Worm (Caenorhabditis elegans) whole organism, late embryonic: ENCODE data around the gene F53E10.6.

Experiments
- F13H6.1 ChIP-seq: sonication (generic microtip); optimal IDR thresholded peaks from 2 replicates; lab custom pipeline; 2016; ENCODE audit warnings: missing genetic modification characterization, missing compliant biosample characterization
- ceh-48 ChIP-seq: sonication (generic microtip); optimal IDR thresholded peaks from 2 replicates; lab custom pipeline; 2016; ENCODE audit warnings: missing genetic modification characterization, inconsistent platforms, missing compliant biosample characterization
- fkh-10 ChIP-seq: fragments of 150-350 bp; optimal IDR thresholded peaks from 2 replicates; lab custom pipeline; 2014; ENCODE audit warnings: missing biosample characterization, missing genetic modification reagents, missing genetic modification characterization

DNA sequence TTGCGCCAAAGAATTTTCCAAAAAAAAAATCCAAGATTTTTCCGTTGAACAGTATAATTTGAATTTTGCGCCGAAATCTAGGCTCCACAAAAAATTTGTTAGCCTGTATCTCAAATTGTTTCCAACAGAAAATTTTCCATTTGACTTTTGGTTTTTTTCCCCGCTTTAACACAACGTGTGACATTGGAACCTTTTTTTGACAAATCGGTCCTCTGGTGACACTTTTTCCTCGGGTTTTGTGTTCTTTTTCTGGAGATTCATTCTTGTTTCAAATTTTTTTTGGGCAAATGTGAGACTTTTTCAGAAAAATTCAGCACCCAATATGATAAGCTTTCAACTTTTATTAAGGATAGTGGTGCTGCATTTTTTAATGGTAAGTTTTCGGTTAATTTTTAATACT, 5.5 kb upstream of the F53E10.6 start, which contains the start of gene acr-17:
- no peak for TF ChIP-seq fkh-10 (GFP tag; lab: Kevin White, UChicago)
- TF ChIP-seq ceh-48 (tag; lab: Kevin White, UChicago): no peak
- no peak for TF ChIP-seq F13H6.1 (tag; lab: Kevin White, UChicago)
